Worm (Caenorhabditis elegans) whole organism, L3 larva: Measurements from ENCODE around the gene F16B4.4.

Source experiments
- R02D3.7 ChIP-seq: fragments of 150-350 bp; optimal IDR thresholded peaks from 2 replicates; lab custom pipeline; 2014; ENCODE audit warnings: missing biosample characterization, missing genetic modification characterization
- ama-1 ChIP-seq: fragments of 150-350 bp; optimal IDR thresholded peaks from 2 replicates; lab custom pipeline; 2018
- ceh-28 ChIP-seq: fragments of 150-350 bp; optimal IDR thresholded peaks from 2 replicates; lab custom pipeline; 2014; ENCODE audit warnings: missing biosample characterization, missing genetic modification reagents, missing genetic modification characterization
- daf-12 ChIP-seq: fragments of 150-350 bp; optimal IDR thresholded peaks from 2 replicates; lab custom pipeline; 2014; ENCODE audit warnings: missing biosample characterization, missing genetic modification reagents, missing genetic modification characterization
- elt-1 ChIP-seq: fragments of 150-350 bp; optimal IDR thresholded peaks from 2 replicates; lab custom pipeline; 2014; ENCODE audit warnings: missing biosample characterization, missing genetic modification characterization
- fkh-10 ChIP-seq: sonication (generic microtip); optimal IDR thresholded peaks from 2 replicates; lab custom pipeline; 2017; ENCODE audit warnings: missing biosample characterization, missing genetic modification reagents, missing genetic modification characterization
- jun-1 ChIP-seq: fragments of 150-350 bp; optimal IDR thresholded peaks from 2 replicates; lab custom pipeline; 2014; ENCODE audit warnings: missing biosample characterization, missing genetic modification reagents, missing genetic modification characterization
- lin-39 ChIP-seq: fragments of 150-350 bp; optimal IDR thresholded peaks from 2 replicates; lab custom pipeline; 2018; ENCODE audit warnings: missing biosample characterization, missing genetic modification reagents, missing genetic modification characterization
- mdl-1 ChIP-seq: fragments of 150-350 bp; optimal IDR thresholded peaks from 2 replicates; lab custom pipeline; 2014; ENCODE audit warnings: missing biosample characterization, missing genetic modification characterization
- nhr-237 ChIP-seq: fragments of 150-350 bp; optimal IDR thresholded peaks from 2 replicates; lab custom pipeline; 2014; ENCODE audit warnings: missing biosample characterization, missing genetic modification characterization
- nhr-76 ChIP-seq: fragments of 150-350 bp; sonication (generic microtip); optimal IDR thresholded peaks from 5 replicates; lab custom pipeline; 2014; ENCODE audit warnings: missing biosample characterization, missing genetic modification characterization
- unc-62 ChIP-seq: fragments of 150-350 bp; sonication (generic microtip); optimal IDR thresholded peaks from 4 replicates; lab custom pipeline; 2014; ENCODE audit warnings: missing biosample characterization, missing genetic modification reagents, missing genetic modification characterization
- ztf-11 ChIP-seq: fragments of 150-350 bp; optimal IDR thresholded peaks from 2 replicates; lab custom pipeline; 2014; ENCODE audit warnings: missing biosample characterization, missing genetic modification characterization
- ztf-4 ChIP-seq: fragments of 150-350 bp; optimal IDR thresholded peaks from 2 replicates; lab custom pipeline; 2014; ENCODE audit warnings: missing biosample characterization, missing genetic modification characterization

ce11 chrV:1579790-1580189, 14.0 kb upstream of the F16B4.4 start:
- TF ChIP-seq daf-12 (tag; lab: Kevin White, UChicago) (no peak), fkh-10 (GFP tag; lab: Kevin White, UChicago) (no peak), lin-39 (no peak), elt-1 (tag; lab: Kevin White, UChicago) (peak; percentile 4), ztf-4 (tag; lab: Kevin White, UChicago) (no peak), ztf-11 (no peak), nhr-237 (tag; lab: Kevin White, UChicago) (no peak), jun-1 (tag; lab: Kevin White, UChicago) (no peak), ama-1 (lab: Kevin White, UChicago) (no peak), ceh-28 (tag; lab: Kevin White, UChicago) (no peak), R02D3.7 (tag; lab: Kevin White, UChicago) (no peak), unc-62 (no peak), mdl-1 (tag; lab: Kevin White, UChicago) (no peak), nhr-76 (no peak)
